Worm (Caenorhabditis elegans): ENCODE measurements around the gene Y37E11AM.3.

Gene Y37E11AM.3

ce11 chrIV:3666543-3666942 is 52.4 kb downstream of the Y37E11AM.3 start:
- TF ChIP-seq aha-1 (tag), result peak; percentile 92
- TF ChIP-seq dmd-9 (GFP tag; IDR thresholded peaks at IDR 0.05), result no peak
- TF ChIP-seq nhr-42 (GFP tag; IDR thresholded peaks at IDR 0.05), result no peak
- no peak for TF ChIP-seq nhr-76 (tag; optimal IDR thresholded peaks at IDR 0.05)
- TF ChIP-seq tra-1 (GFP tag; IDR thresholded peaks at IDR 0.05), result 0 out of 2 replicates have a peak, but pooled peaks have one; percentile 23

Measured in whole organism, L4 larva.